Worm (Caenorhabditis elegans): Measurements from ENCODE around the gene K08E7.5.

The K08E7.5 gene

ce11 chrIV:12536358-12536757, 36.8 kb upstream of the K08E7.5 start:
- TF ChIP-seq ceh-91 (GFP tag; IDR thresholded peaks at IDR 0.05) (no peak), ets-4 (GFP tag; optimal IDR thresholded peaks at IDR 0.05) (no peak), K12H6.12 (tag; optimal IDR thresholded peaks at IDR 0.05) (no peak), lin-35 (GFP tag; optimal IDR thresholded peaks at IDR 0.05) (no peak), mel-28 (tag; optimal IDR thresholded peaks at IDR 0.05; ENCODE audit: borderline replicate concordance) (no peak), T07F8.4 (tag; optimal IDR thresholded peaks at IDR 0.05) (no peak), F37B4.10 (GFP tag; IDR thresholded peaks at IDR 0.05) (no peak), B0035.1 (tag; optimal IDR thresholded peaks at IDR 0.05) (no peak), fkh-3 (tag; optimal IDR thresholded peaks at IDR 0.05) (no peak), mxl-1 (tag; optimal IDR thresholded peaks at IDR 0.05) (no peak)

- TF ChIP-seq ekl-4 (GFP tag; IDR thresholded peaks at IDR 0.05) = no peak
- TF ChIP-seq snpc-1.3 (tag; optimal IDR thresholded peaks at IDR 0.05; ENCODE audit: insufficient read depth) = no peak
- no peak for TF ChIP-seq rpc-1 (optimal IDR thresholded peaks at IDR 0.05)
- TF ChIP-seq rpc-1 (tag; optimal IDR thresholded peaks at IDR 0.05) = no peak
- no peak for TF ChIP-seq efl-1 (GFP tag; optimal IDR thresholded peaks at IDR 0.05)
- no peak for TF ChIP-seq somi-1 (GFP tag; optimal IDR thresholded peaks at IDR 0.05)
- no peak for TF ChIP-seq zim-3 (tag; optimal IDR thresholded peaks at IDR 0.05)
- TF ChIP-seq rec-8 (tag; optimal IDR thresholded peaks at IDR 0.05) = no peak
- TF ChIP-seq aptf-2 (GFP tag; conservative IDR thresholded peaks at IDR 0.05) = no peak
- no peak for TF ChIP-seq T26A5.8 (tag; optimal IDR thresholded peaks at IDR 0.05)
- TF ChIP-seq let-526 (GFP tag; IDR thresholded peaks at IDR 0.05) = no peak
- no peak for TF ChIP-seq ztf-25 (GFP tag; IDR thresholded peaks at IDR 0.05)
Measured at ce11 chrIV:12537694-12538093, 35.5 kb upstream of the K08E7.5 start.

ce11 chrIV:12540242-12540641, 32.9 kb upstream of the K08E7.5 start:
- TF ChIP-seq ceh-40 (GFP tag; IDR thresholded peaks at IDR 0.05) = no peak
- TF ChIP-seq nhr-27 (tag; optimal IDR thresholded peaks at IDR 0.05) = no peak
- TF ChIP-seq lin-35 (GFP tag; optimal IDR thresholded peaks at IDR 0.05) = no peak
- no peak for TF ChIP-seq F37B4.10 (GFP tag; IDR thresholded peaks at IDR 0.05)
- TF ChIP-seq ztf-3 (GFP tag; optimal IDR thresholded peaks at IDR 0.05) = no peak
- no peak for TF ChIP-seq egrh-3 (GFP tag; IDR thresholded peaks at IDR 0.05)
- no peak for TF ChIP-seq cebp-1 (GFP tag; IDR thresholded peaks at IDR 0.05)
- TF ChIP-seq cebp-1 (tag; optimal IDR thresholded peaks at IDR 0.05) = no peak

- peak; percentile 23; the same call in 1 of the 2 replicates for TF ChIP-seq egrh-3 (GFP tag; IDR thresholded peaks at IDR 0.05)
- TF ChIP-seq snpc-4 (GFP tag; optimal IDR thresholded peaks at IDR 0.05) = no peak
- no peak for TF ChIP-seq snpc-4 (tag; optimal IDR thresholded peaks at IDR 0.05)
- no peak for TF ChIP-seq rec-8 (tag; optimal IDR thresholded peaks at IDR 0.05)
- no peak for TF ChIP-seq F22D6.2 (tag; optimal IDR thresholded peaks at IDR 0.05)
- TF ChIP-seq ztf-6 (GFP tag; IDR thresholded peaks at IDR 0.05) = no peak
Measured at ce11 chrIV:12542011-12542410, 31.2 kb upstream of the K08E7.5 start, which contains the start of gene ham-1. ham-1 (plus strand) TSS chrIV:12542183.

ce11 chrIV:12544624-12545023, 28.5 kb upstream of the K08E7.5 start:
- TF ChIP-seq dox-1 (GFP tag; IDR thresholded peaks at IDR 0.05) (no peak), ekl-4 (GFP tag; IDR thresholded peaks at IDR 0.05) (no peak), lsy-27 (tag; optimal IDR thresholded peaks at IDR 0.05; ENCODE audit: borderline replicate concordance, insufficient read depth) (no peak), egrh-3 (GFP tag; IDR thresholded peaks at IDR 0.05) (no peak), nfya-1 (tag; optimal IDR thresholded peaks at IDR 0.05; ENCODE audit: borderline replicate concordance, insufficient read depth) (no peak), ama-1 (optimal IDR thresholded peaks at IDR 0.05) (no peak), ama-1 (GFP tag; optimal IDR thresholded peaks at IDR 0.05) (no peak), nhr-27 (tag; optimal IDR thresholded peaks at IDR 0.05) (no peak), lin-35 (GFP tag; optimal IDR thresholded peaks at IDR 0.05) (no peak)
